Worm (Caenorhabditis elegans): ENCODE data around the gene mam-5.

- no peak for TF ChIP-seq W03F9.2 (tag; optimal IDR thresholded peaks at IDR 0.05)
- TF ChIP-seq dao-5 (tag; optimal IDR thresholded peaks at IDR 0.05), result no peak
- TF ChIP-seq him-1 (tag; optimal IDR thresholded peaks at IDR 0.05), result no peak
Observed at ce11 chrV:9960376-9960775, 7.9 kb downstream of the mam-5 start, which contains the start of gene T07C12.10.

Measured in whole organism, L4/young adult.